Worm (Caenorhabditis elegans): ENCODE results near the gene C35B1.7.

- TF ChIP-seq nhr-25 (tag; optimal IDR thresholded peaks at IDR 0.05) (no peak), jun-1 (tag; optimal IDR thresholded peaks at IDR 0.05) (no peak), snpc-4 (tag; optimal IDR thresholded peaks at IDR 0.05) (no peak), elt-1 (tag; optimal IDR thresholded peaks at IDR 0.05) (no peak), ztf-4 (tag; optimal IDR thresholded peaks at IDR 0.05) (no peak), R02D3.7 (tag; optimal IDR thresholded peaks at IDR 0.05) (no peak), unc-62 (GFP tag; optimal IDR thresholded peaks at IDR 0.05) (no peak), nhr-28 (tag; optimal IDR thresholded peaks at IDR 0.05) (no peak), fkh-10 (GFP tag; optimal IDR thresholded peaks at IDR 0.05) (no peak), mdl-1 (tag; optimal IDR thresholded peaks at IDR 0.05) (no peak), ama-1 (optimal IDR thresholded peaks at IDR 0.05) (no peak)
Observed at ce11 chrIV:4108767-4109166, at the start of gene C35B1.7.
